Worm (Caenorhabditis elegans) whole organism, L1 larva: ENCODE measurements around the gene fbxa-208.

ENCODE experiments used
- C04F5.9 ChIP-seq: sonication (generic microtip); optimal IDR thresholded peaks from 2 replicates; lab custom pipeline; 2016; ENCODE audit warnings: missing genetic modification characterization, missing compliant biosample characterization
- C16A3.4 ChIP-seq: fragments of 150-350 bp; optimal IDR thresholded peaks from 2 replicates; lab custom pipeline; 2014; ENCODE audit warnings: missing biosample characterization, missing genetic modification characterization
- C34B4.2 ChIP-seq: sonication (generic microtip); optimal IDR thresholded peaks from 2 replicates; lab custom pipeline; 2017; ENCODE audit warnings: mild to moderate bottlenecking, missing genetic modification characterization, missing compliant biosample characterization
- F16B12.6 ChIP-seq: fragments of 150-350 bp; optimal IDR thresholded peaks from 2 replicates; lab custom pipeline; 2014; ENCODE audit warnings: missing biosample characterization, missing genetic modification characterization
- Y116A8C.19 ChIP-seq: sonication (generic microtip); optimal IDR thresholded peaks from 2 replicates; lab custom pipeline; 2016; ENCODE audit warnings: missing compliant biosample characterization, missing genetic modification characterization, borderline replicate concordance
- aha-1 ChIP-seq: fragments of 150-350 bp; optimal IDR thresholded peaks from 2 replicates; lab custom pipeline; 2014; ENCODE audit warnings: missing biosample characterization, missing genetic modification characterization
- alr-1 ChIP-seq: fragments of 200-800 bp; sonication (Bioruptor generic); optimal IDR thresholded peaks from 2 replicates; lab custom pipeline; 2018; ENCODE audit warnings: borderline replicate concordance, mild to moderate bottlenecking, missing genetic modification characterization, missing compliant biosample characterization
- aly-2 ChIP-seq: fragments of 150-350 bp; optimal IDR thresholded peaks from 2 replicates; lab custom pipeline; 2014; ENCODE audit warnings: missing biosample characterization, missing genetic modification characterization
- ama-1 ChIP-seq: fragments of 150-350 bp; optimal IDR thresholded peaks from 2 replicates; lab custom pipeline; 2014
- blmp-1 ChIP-seq: fragments of 150-350 bp; optimal IDR thresholded peaks from 2 replicates; lab custom pipeline; 2014; ENCODE audit warnings: missing biosample characterization, missing genetic modification characterization
- ceh-63 ChIP-seq: fragments of 200-800 bp; sonication (Bioruptor generic); optimal IDR thresholded peaks from 2 replicates; lab custom pipeline; 2018; ENCODE audit warnings: mild to moderate bottlenecking, missing genetic modification characterization, missing compliant biosample characterization
- ceh-8 ChIP-seq: fragments of 200-800 bp; sonication (Bioruptor generic); optimal IDR thresholded peaks from 2 replicates; lab custom pipeline; 2018; ENCODE audit warnings: mild to moderate bottlenecking, missing genetic modification characterization, moderate library complexity, missing compliant biosample characterization
- ceh-88 ChIP-seq: fragments of 200-800 bp; sonication (Bioruptor generic); IDR thresholded peaks from 2 replicates; pipeline ENCODE4 v1.3.6; 2022; ENCODE audit warnings: missing genetic modification characterization, missing compliant biosample characterization
- ceh-90 ChIP-seq: sonication (generic microtip); optimal IDR thresholded peaks from 2 replicates; lab custom pipeline; 2016; ENCODE audit warnings: missing genetic modification characterization, missing compliant biosample characterization
- ces-1 ChIP-seq: fragments of 150-350 bp; optimal IDR thresholded peaks from 2 replicates; lab custom pipeline; 2014; ENCODE audit warnings: missing biosample characterization, missing genetic modification reagents, missing genetic modification characterization
- efl-3 ChIP-seq: fragments of 200-800 bp; sonication (Bioruptor generic); optimal IDR thresholded peaks from 2 replicates; lab custom pipeline; 2018; ENCODE audit warnings: mild to moderate bottlenecking, missing genetic modification characterization, missing compliant biosample characterization
- egl-27 ChIP-seq, 2 experiments: fragments of 150-350 bp in 1 of 2; sonication (generic microtip); optimal IDR thresholded peaks; 3 replicates each; lab custom pipeline; 2017 to 2018; ENCODE audit warnings: missing biosample characterization in 2 of 2, missing genetic modification characterization in 2 of 2, missing genetic modification reagents in 2 of 2
- elt-2 ChIP-seq: sonication (generic microtip); optimal IDR thresholded peaks from 2 replicates; lab custom pipeline; 2016; ENCODE audit warnings: missing genetic modification characterization, mild to moderate bottlenecking, inconsistent platforms, missing compliant biosample characterization, missing genetic modification reagents
- elt-3 ChIP-seq, 6 experiments: fragments of 150-350 bp in 1 of 6; sonication (generic microtip); optimal IDR thresholded peaks; 2 replicates each; lab custom pipeline; 2017 to 2018; ENCODE audit warnings: missing biosample characterization in 6 of 6, missing genetic modification characterization in 6 of 6, inconsistent platforms in 1 of 6
- ets-5 ChIP-seq: fragments of 200-800 bp; sonication (Bioruptor generic); IDR thresholded peaks from 2 replicates; pipeline ENCODE4 v1.3.6; 2022; ENCODE audit warnings: missing genetic modification characterization, missing compliant biosample characterization
- fkh-10 ChIP-seq: sonication (generic microtip); optimal IDR thresholded peaks from 2 replicates; lab custom pipeline; 2017; ENCODE audit warnings: missing biosample characterization, missing genetic modification reagents, missing genetic modification characterization
- fkh-8 ChIP-seq: sonication (generic microtip); optimal IDR thresholded peaks from 2 replicates; lab custom pipeline; 2016; ENCODE audit warnings: mild to moderate bottlenecking, missing genetic modification characterization, missing compliant biosample characterization
- fos-1 ChIP-seq: fragments of 150-350 bp; optimal IDR thresholded peaks from 2 replicates; lab custom pipeline; 2014; ENCODE audit warnings: missing biosample characterization, missing genetic modification characterization
- hlh-17 ChIP-seq: fragments of 200-800 bp; sonication (Bioruptor generic); optimal IDR thresholded peaks from 2 replicates; lab custom pipeline; 2018; ENCODE audit warnings: missing genetic modification characterization, mild to moderate bottlenecking, missing compliant biosample characterization, moderate library complexity, borderline replicate concordance
- hpl-2 ChIP-seq: fragments of 150-350 bp; optimal IDR thresholded peaks from 2 replicates; lab custom pipeline; 2014; ENCODE audit warnings: missing biosample characterization, missing genetic modification reagents, missing genetic modification characterization
- lin-13 ChIP-seq: fragments of 150-350 bp; optimal IDR thresholded peaks from 2 replicates; lab custom pipeline; 2014; ENCODE audit warnings: missing biosample characterization, missing genetic modification reagents, missing genetic modification characterization
- lin-14 ChIP-seq: fragments of 200-800 bp; sonication (Bioruptor generic); optimal IDR thresholded peaks from 2 replicates; lab custom pipeline; 2018; ENCODE audit warnings: mild to moderate bottlenecking, missing genetic modification characterization, moderate library complexity, missing compliant biosample characterization
- lin-35 ChIP-seq, 2 experiments: fragments of 150-350 bp; optimal IDR thresholded peaks; 2 replicates each; lab custom pipeline; 2014; ENCODE audit warnings: missing biosample characterization in 2 of 2, missing genetic modification characterization in 2 of 2, missing genetic modification reagents in 2 of 2
- lir-3 ChIP-seq: sonication (generic microtip); optimal IDR thresholded peaks from 2 replicates; lab custom pipeline; 2016; ENCODE audit warnings: mild to moderate bottlenecking, missing genetic modification characterization, moderate library complexity, missing compliant biosample characterization; ENCODE audit not compliant: poor library complexity
- mab-9 ChIP-seq: fragments of 200-800 bp; sonication (Bioruptor generic); IDR thresholded peaks from 2 replicates; pipeline ENCODE4 v1.3.6; 2022; ENCODE audit warnings: missing genetic modification reagents, missing genetic modification characterization, missing compliant biosample characterization
- mdl-1 ChIP-seq, 2 experiments: fragments of 150-350 bp; optimal IDR thresholded peaks; 2 replicates each; lab custom pipeline; 2014 to 2017; ENCODE audit warnings: missing biosample characterization in 2 of 2, missing genetic modification characterization in 2 of 2, inconsistent platforms in 1 of 2
- mef-2 ChIP-seq: fragments of 150-350 bp; optimal IDR thresholded peaks from 2 replicates; lab custom pipeline; 2014; ENCODE audit warnings: missing biosample characterization, missing genetic modification characterization
- mep-1 ChIP-seq: fragments of 150-350 bp; optimal IDR thresholded peaks from 2 replicates; lab custom pipeline; 2014; ENCODE audit warnings: missing biosample characterization, missing genetic modification characterization
- nhr-11 ChIP-seq: fragments of 150-350 bp; optimal IDR thresholded peaks from 2 replicates; lab custom pipeline; 2014; ENCODE audit warnings: missing biosample characterization, missing genetic modification characterization
- nhr-12 ChIP-seq: sonication (generic microtip); optimal IDR thresholded peaks from 2 replicates; lab custom pipeline; 2017; ENCODE audit warnings: missing biosample characterization, missing genetic modification characterization
- nhr-20 ChIP-seq: sonication (generic microtip); optimal IDR thresholded peaks from 2 replicates; lab custom pipeline; 2016; ENCODE audit warnings: mild to moderate bottlenecking, missing genetic modification characterization, missing compliant biosample characterization
- nhr-76 ChIP-seq: sonication (generic microtip); optimal IDR thresholded peaks from 2 replicates; lab custom pipeline; 2017; ENCODE audit warnings: missing biosample characterization, missing genetic modification characterization
- nhr-77 ChIP-seq: fragments of 150-350 bp; optimal IDR thresholded peaks from 2 replicates; lab custom pipeline; 2014; ENCODE audit warnings: missing biosample characterization, missing genetic modification characterization
- nhr-84 ChIP-seq: sonication (generic microtip); optimal IDR thresholded peaks from 2 replicates; lab custom pipeline; 2017; ENCODE audit warnings: missing biosample characterization, missing genetic modification characterization
- pax-3 ChIP-seq: fragments of 200-800 bp; sonication (Bioruptor generic); optimal IDR thresholded peaks from 2 replicates; lab custom pipeline; 2018; ENCODE audit warnings: mild to moderate bottlenecking, missing genetic modification characterization, moderate library complexity, missing compliant biosample characterization
- rnt-1 ChIP-seq: sonication (generic microtip); optimal IDR thresholded peaks from 2 replicates; lab custom pipeline; 2016; ENCODE audit warnings: mild to moderate bottlenecking, missing genetic modification characterization, moderate library complexity, missing compliant biosample characterization
- skn-1 ChIP-seq: fragments of 150-350 bp; optimal IDR thresholded peaks from 2 replicates; lab custom pipeline; 2014; ENCODE audit warnings: missing biosample characterization, missing genetic modification characterization
- snu-23 ChIP-seq: sonication (generic microtip); optimal IDR thresholded peaks from 2 replicates; lab custom pipeline; 2016; ENCODE audit warnings: missing genetic modification characterization, missing compliant biosample characterization
- sptf-1 ChIP-seq: fragments of 150-350 bp; optimal IDR thresholded peaks from 2 replicates; lab custom pipeline; 2014; ENCODE audit warnings: missing biosample characterization, missing genetic modification characterization
- unc-130 ChIP-seq: fragments of 150-350 bp; optimal IDR thresholded peaks from 2 replicates; lab custom pipeline; 2017; ENCODE audit warnings: missing biosample characterization, missing genetic modification characterization, inconsistent platforms
- unc-86 ChIP-seq: sonication (generic microtip); optimal IDR thresholded peaks from 2 replicates; lab custom pipeline; 2016; ENCODE audit warnings: missing genetic modification characterization, missing compliant biosample characterization
- zip-4 ChIP-seq: fragments of 200-800 bp; sonication (Bioruptor generic); optimal IDR thresholded peaks from 2 replicates; lab custom pipeline; 2018; ENCODE audit warnings: mild to moderate bottlenecking, missing genetic modification characterization, moderate library complexity, missing compliant biosample characterization
- ztf-11 ChIP-seq, 2 experiments: sonication (generic microtip); optimal IDR thresholded peaks; 2 replicates each; lab custom pipeline; 2016 to 2017; ENCODE audit warnings: missing genetic modification characterization in 2 of 2, missing biosample characterization in 1 of 2, missing compliant biosample characterization in 1 of 2
- ztf-4 ChIP-seq: fragments of 150-350 bp; optimal IDR thresholded peaks from 2 replicates; lab custom pipeline; 2014; ENCODE audit warnings: missing biosample characterization, missing genetic modification characterization

The fbxa-208 gene

ce11 chrIII:1243199-1243598, 13.4 kb upstream of the fbxa-208 start, which contains the start of gene fbxa-63 (continued):
- peak; percentile 2 for TF ChIP-seq zip-4
- no peak for TF ChIP-seq efl-3 (GFP tag; lab: Kevin White, UChicago)
- peak; percentile 81 for TF ChIP-seq skn-1 (tag; lab: Kevin White, UChicago)
- TF ChIP-seq snu-23: peak; percentile 27
- TF ChIP-seq nhr-77 (tag; lab: Kevin White, UChicago): no peak
- no peak for TF ChIP-seq unc-130 (tag; lab: Kevin White, UChicago)
- TF ChIP-seq mdl-1 (tag; optimal IDR thresholded peaks at IDR 0.05; lab: Kevin White, UChicago): peak in 1 of 2 experiments; percentile 26
- TF ChIP-seq pax-3 (tag; lab: Kevin White, UChicago): no peak
- peak; percentile 26 to 47 for TF ChIP-seq lin-35 (GFP tag; optimal IDR thresholded peaks at IDR 0.05; lab: Kevin White, UChicago)
- peak; percentile 20 for TF ChIP-seq lin-13 (GFP tag; lab: Kevin White, UChicago)
- no peak for TF ChIP-seq C16A3.4 (tag; lab: Kevin White, UChicago)
- no peak for TF ChIP-seq fkh-10 (GFP tag; lab: Kevin White, UChicago)
- TF ChIP-seq aha-1 (tag; lab: Kevin White, UChicago): no peak
- TF ChIP-seq F16B12.6 (tag; lab: Kevin White, UChicago): no peak
- TF ChIP-seq nhr-20: no peak
- no peak for TF ChIP-seq sptf-1
- no peak for TF ChIP-seq egl-27 (tag; optimal IDR thresholded peaks at IDR 0.05; lab: Kevin White, UChicago)
- TF ChIP-seq fkh-8: no peak
- no peak for TF ChIP-seq hlh-17 (GFP tag; lab: Kevin White, UChicago)
- TF ChIP-seq nhr-84 (tag; lab: Kevin White, UChicago): no peak
- no peak for TF ChIP-seq mep-1 (tag; lab: Kevin White, UChicago)
- TF ChIP-seq C04F5.9 (tag; lab: Kevin White, UChicago): no peak
- TF ChIP-seq ztf-4 (tag; lab: Kevin White, UChicago): no peak
- TF ChIP-seq elt-2 (tag; lab: Kevin White, UChicago): no peak
- no peak for TF ChIP-seq blmp-1 (tag; lab: Kevin White, UChicago)
- TF ChIP-seq Y116A8C.19: no peak
- TF ChIP-seq mab-9 (GFP tag; lab: Robert Waterston, UW): no peak
- TF ChIP-seq ceh-88 (GFP tag; lab: Robert Waterston, UW): no peak
- no peak for TF ChIP-seq ceh-8
- TF ChIP-seq ceh-63 (GFP tag; lab: Kevin White, UChicago): no peak
- TF ChIP-seq C34B4.2 (tag; lab: Kevin White, UChicago): no peak
- TF ChIP-seq fos-1 (tag; lab: Kevin White, UChicago): no peak
- TF ChIP-seq aly-2 (tag; lab: Kevin White, UChicago): no peak
- TF ChIP-seq ztf-11 (tag; optimal IDR thresholded peaks at IDR 0.05; lab: Kevin White, UChicago): no peak
- TF ChIP-seq mef-2 (tag; lab: Kevin White, UChicago): no peak
- TF ChIP-seq unc-86: no peak
- no peak for TF ChIP-seq nhr-76 (tag; lab: Kevin White, UChicago)
- TF ChIP-seq alr-1: no peak
- no peak for TF ChIP-seq rnt-1 (tag; lab: Kevin White, UChicago)
- no peak for TF ChIP-seq lir-3 (tag; lab: Kevin White, UChicago)
- TF ChIP-seq lin-14 (GFP tag; lab: Kevin White, UChicago): peak; percentile 61
- no peak for TF ChIP-seq ets-5 (GFP tag; lab: Robert Waterston, UW)
- no peak for TF ChIP-seq ceh-90
- no peak for TF ChIP-seq nhr-12 (tag; lab: Kevin White, UChicago)
- peak; percentile 15 for TF ChIP-seq nhr-11 (tag; lab: Kevin White, UChicago)
- TF ChIP-seq ces-1 (GFP tag; lab: Kevin White, UChicago): no peak
- peak in 1 of 6 experiments; percentile 19 for TF ChIP-seq elt-3 (tag; optimal IDR thresholded peaks at IDR 0.05; lab: Kevin White, UChicago)
- no peak for TF ChIP-seq hpl-2 (GFP tag; lab: Kevin White, UChicago)
- no peak for TF ChIP-seq ama-1
